Fruit fly (Drosophila melanogaster) whole organism, embryonic: ENCODE measurements around the gene Prosbeta6.

ENCODE experiments used
- Adf1 ChIP-seq: fragments of 200-800 bp; sonication (Bioruptor generic); IDR thresholded peaks from 2 replicates; pipeline ENCODE4 v1.3.6; 2022; ENCODE audit warnings: missing biosample characterization, missing genetic modification characterization
- Atf3 ChIP-seq: fragments of 200-800 bp; sonication (Bioruptor generic); optimal IDR thresholded peaks from 3 replicates; lab custom pipeline; 2016; ENCODE audit warnings: missing biosample characterization, missing genetic modification characterization
- CG10209 ChIP-seq: fragments of 200-800 bp; sonication (Bioruptor generic); optimal IDR thresholded peaks from 3 replicates; lab custom pipeline; 2017; ENCODE audit warnings: missing biosample characterization, mild to moderate bottlenecking, missing genetic modification characterization, missing genetic modification reagents
- CG10267 ChIP-seq: fragments of 200-800 bp; sonication (Bioruptor generic); optimal IDR thresholded peaks from 2 replicates; lab custom pipeline; 2018; ENCODE audit warnings: missing biosample characterization, mild to moderate bottlenecking, missing genetic modification characterization, moderate library complexity
- CG10543 ChIP-seq: fragments of 200-800 bp; sonication (Bioruptor generic); optimal IDR thresholded peaks from 3 replicates; lab custom pipeline; 2017; ENCODE audit warnings: missing biosample characterization, mild to moderate bottlenecking, missing genetic modification characterization, moderate library complexity
- CG11504 ChIP-seq: fragments of 200-800 bp; sonication (Bioruptor generic); optimal IDR thresholded peaks from 3 replicates; lab custom pipeline; 2019; ENCODE audit warnings: missing biosample characterization, mild to moderate bottlenecking, missing genetic modification characterization, moderate library complexity
- CG12659 ChIP-seq: fragments of 200-800 bp; sonication (Bioruptor generic); optimal IDR thresholded peaks from 3 replicates; lab custom pipeline; 2017; ENCODE audit warnings: mild to moderate bottlenecking, missing biosample characterization, missing genetic modification reagents, missing genetic modification characterization
- CG14710 ChIP-seq: fragments of 200-800 bp; sonication (Bioruptor generic); optimal IDR thresholded peaks from 3 replicates; lab custom pipeline; 2019; ENCODE audit warnings: missing biosample characterization, mild to moderate bottlenecking, missing genetic modification characterization, moderate library complexity
- CG15601 ChIP-seq: fragments of 200-800 bp; sonication (Bioruptor generic); optimal IDR thresholded peaks from 3 replicates; lab custom pipeline; 2019; ENCODE audit warnings: missing biosample characterization, mild to moderate bottlenecking, missing genetic modification characterization, moderate library complexity
- CG15696 ChIP-seq: fragments of 200-800 bp; sonication (Bioruptor generic); optimal IDR thresholded peaks from 2 replicates; lab custom pipeline; 2019; ENCODE audit warnings: missing biosample characterization, mild to moderate bottlenecking, missing genetic modification characterization, moderate library complexity
- CG16815 ChIP-seq: fragments of 200-800 bp; sonication (Bioruptor generic); optimal IDR thresholded peaks from 3 replicates; lab custom pipeline; 2017; ENCODE audit warnings: missing biosample characterization, mild to moderate bottlenecking, missing genetic modification characterization
- CG17359 ChIP-seq: fragments of 200-800 bp; sonication (Bioruptor generic); optimal IDR thresholded peaks from 3 replicates; lab custom pipeline; 2018; ENCODE audit warnings: missing biosample characterization, mild to moderate bottlenecking, missing genetic modification characterization, moderate library complexity
- CG18262 ChIP-seq: fragments of 200-800 bp; optimal IDR thresholded peaks from 3 replicates; lab custom pipeline; 2019; ENCODE audit warnings: missing biosample characterization, mild to moderate bottlenecking, missing genetic modification characterization, moderate library complexity
- CG18599 ChIP-seq: fragments of 200-800 bp; sonication (Bioruptor generic); optimal IDR thresholded peaks from 3 replicates; lab custom pipeline; 2017; ENCODE audit warnings: missing biosample characterization, missing genetic modification characterization, mild to moderate bottlenecking, moderate library complexity, missing genetic modification reagents
- CG2116 ChIP-seq: fragments of 200-800 bp; sonication (Bioruptor generic); optimal IDR thresholded peaks from 3 replicates; lab custom pipeline; 2018; ENCODE audit warnings: missing biosample characterization, mild to moderate bottlenecking, missing genetic modification characterization
- CG2120 ChIP-seq: fragments of 200-800 bp; sonication (Bioruptor generic); optimal IDR thresholded peaks from 3 replicates; lab custom pipeline; 2016; ENCODE audit warnings: missing biosample characterization, missing genetic modification characterization
- CG2712 ChIP-seq: fragments of 200-800 bp; optimal IDR thresholded peaks from 3 replicates; lab custom pipeline; 2019; ENCODE audit warnings: missing biosample characterization, mild to moderate bottlenecking, missing genetic modification characterization, moderate library complexity
- CG3281 ChIP-seq: fragments of 200-800 bp; sonication (Bioruptor generic); optimal IDR thresholded peaks from 3 replicates; lab custom pipeline; 2017; ENCODE audit warnings: missing biosample characterization, mild to moderate bottlenecking, missing genetic modification characterization
- CG4424 ChIP-seq: fragments of 200-800 bp; sonication (Bioruptor generic); optimal IDR thresholded peaks from 3 replicates; lab custom pipeline; 2016; ENCODE audit warnings: missing biosample characterization, missing genetic modification characterization
- CG5953 ChIP-seq: fragments of 200-800 bp; sonication (Bioruptor generic); IDR thresholded peaks from 2 replicates; pipeline ENCODE4 v1.3.6; 2022; ENCODE audit warnings: missing biosample characterization, missing genetic modification characterization
- CG7839 ChIP-seq: fragments of 200-800 bp; sonication (Bioruptor generic); optimal IDR thresholded peaks from 3 replicates; lab custom pipeline; 2018; ENCODE audit warnings: missing biosample characterization, mild to moderate bottlenecking, missing genetic modification characterization, moderate library complexity
- CG8089 ChIP-seq: fragments of 200-800 bp; sonication (Bioruptor generic); optimal IDR thresholded peaks from 3 replicates; lab custom pipeline; 2016; ENCODE audit warnings: missing biosample characterization, missing genetic modification characterization
- CG8924 ChIP-seq: fragments of 200-800 bp; optimal IDR thresholded peaks from 3 replicates; lab custom pipeline; 2019; ENCODE audit warnings: missing biosample characterization, mild to moderate bottlenecking, missing genetic modification characterization, moderate library complexity
- CG9437 ChIP-seq: fragments of 200-800 bp; sonication (Bioruptor generic); optimal IDR thresholded peaks from 2 replicates; lab custom pipeline; 2018; ENCODE audit warnings: missing biosample characterization, mild to moderate bottlenecking, missing genetic modification characterization
- ERR ChIP-seq: fragments of 200-800 bp; sonication (Bioruptor generic); optimal IDR thresholded peaks from 2 replicates; lab custom pipeline; 2016; ENCODE audit warnings: missing biosample characterization, missing genetic modification characterization
- H2.0 ChIP-seq: fragments of 200-800 bp; sonication (Bioruptor generic); IDR thresholded peaks from 2 replicates; pipeline ENCODE4 v1.3.6; 2022; ENCODE audit warnings: missing biosample characterization, missing genetic modification characterization
- Hand ChIP-seq: fragments of 200-800 bp; sonication (Bioruptor generic); optimal IDR thresholded peaks from 2 replicates; lab custom pipeline; 2017; ENCODE audit warnings: mild to moderate bottlenecking, missing biosample characterization, missing genetic modification reagents, missing genetic modification characterization
- MTF-1 ChIP-seq: fragments of 200-800 bp; sonication (Bioruptor generic); optimal IDR thresholded peaks from 2 replicates; lab custom pipeline; 2018; ENCODE audit warnings: missing biosample characterization, mild to moderate bottlenecking, missing genetic modification characterization, borderline replicate concordance
- Mes4 ChIP-seq: fragments of 200-800 bp; sonication (Bioruptor generic); optimal IDR thresholded peaks from 2 replicates; lab custom pipeline; 2016; ENCODE audit warnings: missing biosample characterization, missing genetic modification characterization
- Xbp1 ChIP-seq: fragments of 200-800 bp; sonication (Bioruptor generic); optimal IDR thresholded peaks from 3 replicates; lab custom pipeline; 2016; ENCODE audit warnings: missing biosample characterization, mild to moderate bottlenecking, missing genetic modification characterization
- ase ChIP-seq: fragments of 200-800 bp; sonication (Bioruptor generic); IDR thresholded peaks from 3 replicates; pipeline ENCODE4 v1.3.6; 2022; ENCODE audit warnings: missing biosample characterization, missing genetic modification characterization
- bcd ChIP-seq: fragments of 200-800 bp; sonication (Bioruptor generic); optimal IDR thresholded peaks from 2 replicates; lab custom pipeline; 2017; ENCODE audit warnings: missing biosample characterization, mild to moderate bottlenecking, missing genetic modification characterization
- dysf ChIP-seq: fragments of 200-800 bp; sonication (Bioruptor generic); IDR thresholded peaks from 3 replicates; pipeline ENCODE4 v1.3.6; 2022; ENCODE audit warnings: missing biosample characterization, missing genetic modification characterization
- fd96Cb ChIP-seq: fragments of 200-800 bp; sonication (Bioruptor generic); optimal IDR thresholded peaks from 2 replicates; lab custom pipeline; 2018; ENCODE audit warnings: missing biosample characterization, mild to moderate bottlenecking, missing genetic modification characterization, moderate library complexity
- gem ChIP-seq: fragments of 200-800 bp; sonication (Bioruptor generic); optimal IDR thresholded peaks from 2 replicates; lab custom pipeline; 2019; ENCODE audit warnings: missing biosample characterization, mild to moderate bottlenecking, missing genetic modification characterization, moderate library complexity
- gfzf ChIP-seq: fragments of 200-800 bp; sonication (Bioruptor generic); optimal IDR thresholded peaks from 2 replicates; lab custom pipeline; 2016; ENCODE audit warnings: missing biosample characterization, mild to moderate bottlenecking, missing genetic modification characterization, moderate library complexity
- ham ChIP-seq: fragments of 200-800 bp; sonication (Bioruptor generic); IDR thresholded peaks from 2 replicates; pipeline ENCODE4 v1.3.6; 2022; ENCODE audit warnings: missing biosample characterization, missing genetic modification characterization
- hb ChIP-seq: fragments of 200-800 bp; sonication (Bioruptor generic); IDR thresholded peaks from 3 replicates; pipeline ENCODE4 v1.3.6; 2022; ENCODE audit warnings: missing biosample characterization, missing genetic modification characterization; ENCODE audit not compliant: partially characterized antibody
- lilli ChIP-seq: fragments of 200-800 bp; sonication (Bioruptor generic); optimal IDR thresholded peaks from 3 replicates; lab custom pipeline; 2016; ENCODE audit warnings: missing biosample characterization, missing genetic modification characterization
- lmd ChIP-seq: fragments of 200-800 bp; sonication (Bioruptor generic); IDR thresholded peaks from 2 replicates; pipeline ENCODE4 v1.3.6; 2022; ENCODE audit warnings: missing biosample characterization, missing genetic modification characterization
- lola ChIP-seq, 3 experiments: fragments of >200 bp in 2 of 3; fragments of 200-800 bp in 1 of 3; sonication (Bioruptor generic) in 1 of 3; optimal IDR thresholded peaks; 2 replicates each; lab custom pipeline; 2017 to 2019; ENCODE audit warnings: missing biosample characterization in 3 of 3, missing genetic modification characterization in 3 of 3, mild to moderate bottlenecking in 1 of 3, moderate library complexity in 1 of 3
- nmo ChIP-seq: fragments of 200-800 bp; sonication (Bioruptor generic); optimal IDR thresholded peaks from 2 replicates; lab custom pipeline; 2018; ENCODE audit warnings: missing biosample characterization, mild to moderate bottlenecking, missing genetic modification characterization, moderate library complexity
- phol ChIP-seq: fragments of 200-800 bp; sonication (Bioruptor generic); optimal IDR thresholded peaks from 3 replicates; lab custom pipeline; 2018; ENCODE audit warnings: missing biosample characterization, mild to moderate bottlenecking, missing genetic modification characterization, moderate library complexity
- pnt ChIP-seq: fragments of 200-800 bp; sonication (Bioruptor generic); optimal IDR thresholded peaks from 3 replicates; lab custom pipeline; 2016; ENCODE audit warnings: missing biosample characterization, missing genetic modification characterization
- pzg ChIP-seq: fragments of 200-800 bp; sonication (Bioruptor generic); optimal IDR thresholded peaks from 3 replicates; lab custom pipeline; 2018; ENCODE audit warnings: missing biosample characterization, mild to moderate bottlenecking, missing genetic modification characterization, moderate library complexity
- sob ChIP-seq: fragments of 200-800 bp; sonication (Bioruptor generic); IDR thresholded peaks from 2 replicates; pipeline ENCODE4 v1.3.6; 2022; ENCODE audit warnings: missing biosample characterization, missing genetic modification characterization
- unpg ChIP-seq: fragments of 200-800 bp; sonication (Bioruptor generic); optimal IDR thresholded peaks from 3 replicates; lab custom pipeline; 2018; ENCODE audit warnings: missing biosample characterization, mild to moderate bottlenecking, missing genetic modification characterization, moderate library complexity
- wor ChIP-seq: fragments of 200-800 bp; sonication (Bioruptor generic); IDR thresholded peaks from 2 replicates; pipeline ENCODE4 v1.3.6; 2022; ENCODE audit warnings: missing biosample characterization, missing genetic modification characterization

Gene Prosbeta6

DNA sequence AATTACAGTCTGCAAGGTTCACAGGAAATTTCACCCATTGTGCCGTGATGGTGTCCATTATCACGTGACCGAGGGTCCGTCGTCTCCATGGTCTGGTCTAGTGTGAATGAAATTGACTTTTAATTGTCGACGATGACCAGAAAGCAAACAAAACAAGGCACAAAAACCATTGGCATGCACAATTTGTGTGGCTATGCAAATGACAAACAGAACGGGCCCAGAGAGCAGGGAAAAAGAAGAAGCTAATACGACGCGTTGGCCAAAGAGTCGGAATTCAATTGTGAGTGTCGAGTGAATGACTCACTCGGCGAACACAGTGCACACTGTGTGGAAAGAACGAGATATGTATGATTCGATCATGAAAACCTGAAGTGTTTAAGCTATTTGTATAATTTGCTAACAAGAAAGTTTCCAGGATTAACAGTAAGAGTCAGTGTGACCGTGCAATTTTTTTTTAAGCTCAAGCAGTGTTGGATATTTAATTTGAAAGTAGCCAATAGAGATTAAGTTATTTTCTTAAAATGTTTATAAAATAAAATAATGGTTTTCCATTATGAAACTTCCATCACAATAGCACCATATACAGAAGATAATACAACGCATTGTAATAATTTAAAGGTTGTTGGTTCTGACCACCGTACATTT, 25.5 kb upstream of the Prosbeta6 start (continued):
- TF ChIP-seq CG2116 (no peak), CG10543 (no peak), CG10267 (tag; lab: Kevin White, UChicago) (peak; percentile 9), Adf1 (GFP tag; lab: Robert Waterston, UW) (no peak), unpg (GFP tag; lab: Kevin White, UChicago) (peak; percentile 27), CG15696 (no peak), CG12659 (GFP tag; lab: Kevin White, UChicago) (peak; percentile 12), gem (tag; lab: Kevin White, UChicago) (peak; percentile 54), fd96Cb (tag; lab: Kevin White, UChicago) (peak; percentile 21), CG18262 (peak; percentile 64), CG8924 (tag; lab: Kevin White, UChicago) (peak; percentile 30), CG15601 (tag; lab: Kevin White, UChicago) (peak; percentile 30), MTF-1 (GFP tag; lab: Kevin White, UChicago) (no peak), dysf (GFP tag; lab: Robert Waterston, UW) (peak; percentile 48; the same call in 1 of the 3 replicates), CG4424 (peak; percentile 15), nmo (GFP tag; lab: Kevin White, UChicago) (peak; percentile 51), CG2712 (tag; lab: Kevin White, UChicago) (peak; percentile 46), Atf3 (GFP tag; lab: Kevin White, UChicago) (no peak), bcd (GFP tag; lab: Kevin White, UChicago) (peak; percentile 12), wor (no peak), CG16815 (GFP tag; lab: Kevin White, UChicago) (peak; percentile 2), CG9437 (GFP tag; lab: Kevin White, UChicago) (peak; percentile 15), pnt (GFP tag; lab: Kevin White, UChicago) (no peak), Hand (GFP tag; lab: Kevin White, UChicago) (no peak), CG17359 (tag; lab: Kevin White, UChicago) (peak; percentile 15), H2.0 (GFP tag; lab: Robert Waterston, UW) (no peak), pzg (GFP tag; lab: Kevin White, UChicago) (no peak), CG2120 (GFP tag; lab: Kevin White, UChicago) (peak; percentile 4), CG5953 (GFP tag; lab: Robert Waterston, UW) (no peak), sob (GFP tag; lab: Robert Waterston, UW) (0 out of 2 replicates have a peak, but pooled peaks have one; percentile 18), hb (no peak), gfzf (GFP tag; lab: Kevin White, UChicago) (no peak), CG7839 (tag; lab: Kevin White, UChicago) (peak; percentile 58), ERR (GFP tag; lab: Kevin White, UChicago) (no peak), ham (GFP tag; lab: Robert Waterston, UW) (no peak), CG3281 (GFP tag; lab: Kevin White, UChicago) (no peak), CG18599 (GFP tag; lab: Kevin White, UChicago) (no peak), CG10209 (peak; percentile 25), Mes4 (no peak), CG14710 (tag; lab: Kevin White, UChicago) (peak; percentile 29), CG11504 (tag; lab: Kevin White, UChicago) (peak; percentile 52), CG8089 (GFP tag; lab: Kevin White, UChicago) (no peak), phol (peak; percentile 37), ase (GFP tag; lab: Robert Waterston, UW) (no peak), lilli (GFP tag; lab: Kevin White, UChicago) (peak; percentile 37), lmd (GFP tag; lab: Robert Waterston, UW) (0 out of 2 replicates have a peak, but pooled peaks have one; percentile 13), Xbp1 (GFP tag; lab: Kevin White, UChicago) (peak; percentile 26), lola (GFP tag; optimal IDR thresholded peaks at IDR 0.05; lab: Kevin White, UChicago) (peak in 1 of 3 experiments; percentile 59)
